Worm (Caenorhabditis elegans) whole organism, late embryonic: ENCODE data around the gene T26H5.14.

Experiments used
- K02D7.2 ChIP-seq: sonication (generic microtip); optimal IDR thresholded peaks from 2 replicates; lab custom pipeline; 2017; ENCODE audit warnings: mild to moderate bottlenecking, missing genetic modification characterization, missing compliant biosample characterization
- ahr-1 ChIP-seq: sonication (generic microtip); optimal IDR thresholded peaks from 2 replicates; lab custom pipeline; 2016; ENCODE audit warnings: missing genetic modification characterization, missing compliant biosample characterization
- ama-1 ChIP-seq: fragments of 150-350 bp; optimal IDR thresholded peaks from 2 replicates; lab custom pipeline; 2014
- che-1 ChIP-seq: sonication (generic microtip); optimal IDR thresholded peaks from 2 replicates; lab custom pipeline; 2016; ENCODE audit warnings: mild to moderate bottlenecking, missing genetic modification characterization, missing compliant biosample characterization
- dve-1 ChIP-seq: sonication (generic microtip); optimal IDR thresholded peaks from 2 replicates; lab custom pipeline; 2017; ENCODE audit warnings: antibody characterized with exemption, mild to moderate bottlenecking, missing genetic modification characterization, missing compliant biosample characterization
- nhr-11 ChIP-seq: fragments of 150-350 bp; optimal IDR thresholded peaks from 2 replicates; lab custom pipeline; 2014; ENCODE audit warnings: missing biosample characterization, missing genetic modification characterization
- pha-4 ChIP-seq: fragments of 150-350 bp; optimal IDR thresholded peaks from 2 replicates; lab custom pipeline; 2018; ENCODE audit warnings: missing biosample characterization, missing genetic modification reagents, missing genetic modification characterization
- syd-9 ChIP-seq: sonication (generic microtip); optimal IDR thresholded peaks from 2 replicates; lab custom pipeline; 2016; ENCODE audit warnings: mild to moderate bottlenecking, missing genetic modification characterization, moderate library complexity, missing compliant biosample characterization
- tbx-2 ChIP-seq: sonication (generic microtip); optimal IDR thresholded peaks from 2 replicates; lab custom pipeline; 2016; ENCODE audit warnings: missing genetic modification characterization, missing compliant biosample characterization

- TF ChIP-seq ahr-1 (tag; lab: Kevin White, UChicago) (no peak), nhr-11 (no peak), pha-4 (tag; lab: Kevin White, UChicago) (no peak), tbx-2 (tag; lab: Kevin White, UChicago) (no peak), che-1 (tag; lab: Kevin White, UChicago) (no peak), K02D7.2 (tag; lab: Kevin White, UChicago) (no peak), ama-1 (lab: Kevin White, UChicago) (no peak), syd-9 (no peak), dve-1 (no peak)
These were observed 5.4 kb downstream of the T26H5.14 start for ce11 chrV:15454322-15454721.
